Worm (Caenorhabditis elegans): ENCODE results near the gene Y45G5AM.3.

The Y45G5AM.3 gene

ce11 chrV:4164504-4164959, at the start of gene Y45G5AM.3:
Gene Y45G5AM.3, plus strand, starts transcription at chrV:4164554.
- TF ChIP-seq B0310.2 (tag; optimal IDR thresholded peaks at IDR 0.05), result no peak
- TF ChIP-seq tra-4 (tag; optimal IDR thresholded peaks at IDR 0.05), result no peak
- no peak for TF ChIP-seq sea-1 (GFP tag; conservative IDR thresholded peaks at IDR 0.05)
- no peak for TF ChIP-seq tbx-37 (GFP tag; conservative IDR thresholded peaks at IDR 0.05)
- no peak for TF ChIP-seq tbx-11 (GFP tag; IDR thresholded peaks at IDR 0.05)
- TF ChIP-seq ceh-13 (GFP tag; optimal IDR thresholded peaks at IDR 0.05), result no peak
- no peak for TF ChIP-seq ama-1 (optimal IDR thresholded peaks at IDR 0.05)
- no peak for TF ChIP-seq hmbx-1 (tag; optimal IDR thresholded peaks at IDR 0.05)
- no peak for TF ChIP-seq F13C5.2 (tag; optimal IDR thresholded peaks at IDR 0.05)
- no peak for TF ChIP-seq aly-1 (tag; optimal IDR thresholded peaks at IDR 0.05)
- no peak for TF ChIP-seq hnd-1 (tag; optimal IDR thresholded peaks at IDR 0.05)
- TF ChIP-seq flt-1 (GFP tag; IDR thresholded peaks at IDR 0.05), result no peak

- TF ChIP-seq ets-7 (tag; optimal IDR thresholded peaks at IDR 0.05) (no peak), F13C5.2 (tag; optimal IDR thresholded peaks at IDR 0.05) (no peak), pes-1 (GFP tag; IDR thresholded peaks at IDR 0.05) (no peak), sea-1 (GFP tag; conservative IDR thresholded peaks at IDR 0.05) (no peak), B0310.2 (tag; optimal IDR thresholded peaks at IDR 0.05) (no peak), ceh-36 (tag; optimal IDR thresholded peaks at IDR 0.05) (no peak), ceh-13 (GFP tag; optimal IDR thresholded peaks at IDR 0.05) (no peak), scrt-1 (GFP tag; IDR thresholded peaks at IDR 0.05) (no peak), hnd-1 (tag; optimal IDR thresholded peaks at IDR 0.05) (no peak), ama-1 (optimal IDR thresholded peaks at IDR 0.05) (no peak), tbx-37 (GFP tag; conservative IDR thresholded peaks at IDR 0.05) (no peak), hmg-4 (GFP tag; optimal IDR thresholded peaks at IDR 0.05) (no peak)
These were observed 49.7 kb upstream of the Y45G5AM.3 start, which contains the start of gene srw-133 for ce11 chrV:4114627-4115026. Gene srw-133, minus strand, starts transcription at chrV:4114727.

- no peak for TF ChIP-seq hmbx-1 (tag; optimal IDR thresholded peaks at IDR 0.05)
- TF ChIP-seq hmg-4 (GFP tag; optimal IDR thresholded peaks at IDR 0.05), result no peak
These were observed 48.3 kb upstream of the Y45G5AM.3 start, which contains the start of gene T05B4.8 for ce11 chrV:4116071-4116470. Gene T05B4.8, minus strand, starts transcription at chrV:4116171.

- TF ChIP-seq flt-1 (GFP tag; IDR thresholded peaks at IDR 0.05) (no peak), sea-1 (GFP tag; conservative IDR thresholded peaks at IDR 0.05) (no peak), tra-4 (tag; optimal IDR thresholded peaks at IDR 0.05) (no peak), ama-1 (optimal IDR thresholded peaks at IDR 0.05) (no peak), hmbx-1 (tag; optimal IDR thresholded peaks at IDR 0.05) (no peak), tbx-11 (GFP tag; IDR thresholded peaks at IDR 0.05) (no peak), ceh-13 (GFP tag; optimal IDR thresholded peaks at IDR 0.05) (no peak), B0310.2 (tag; optimal IDR thresholded peaks at IDR 0.05) (no peak), aly-1 (tag; optimal IDR thresholded peaks at IDR 0.05) (no peak), scrt-1 (GFP tag; IDR thresholded peaks at IDR 0.05) (no peak), ceh-36 (tag; optimal IDR thresholded peaks at IDR 0.05) (no peak), ets-7 (tag; optimal IDR thresholded peaks at IDR 0.05) (no peak), hmg-4 (GFP tag; optimal IDR thresholded peaks at IDR 0.05) (no peak), F13C5.2 (tag; optimal IDR thresholded peaks at IDR 0.05) (no peak), tbx-37 (GFP tag; conservative IDR thresholded peaks at IDR 0.05) (no peak), hnd-1 (tag; optimal IDR thresholded peaks at IDR 0.05) (no peak)
These were observed 46.0 kb upstream of the Y45G5AM.3 start, which contains the start of gene T05B4.9 for ce11 chrV:4118332-4118731. Gene T05B4.9, minus strand, starts transcription at chrV:4118432.

- TF ChIP-seq B0310.2 (tag; optimal IDR thresholded peaks at IDR 0.05), result no peak
- no peak for TF ChIP-seq hmbx-1 (tag; optimal IDR thresholded peaks at IDR 0.05)
- TF ChIP-seq flt-1 (GFP tag; IDR thresholded peaks at IDR 0.05), result no peak
- no peak for TF ChIP-seq aly-1 (tag; optimal IDR thresholded peaks at IDR 0.05)
- TF ChIP-seq tra-4 (tag; optimal IDR thresholded peaks at IDR 0.05), result no peak
- no peak for TF ChIP-seq ama-1 (optimal IDR thresholded peaks at IDR 0.05)
- no peak for TF ChIP-seq tbx-11 (GFP tag; IDR thresholded peaks at IDR 0.05)
- TF ChIP-seq ets-7 (tag; optimal IDR thresholded peaks at IDR 0.05), result no peak
- TF ChIP-seq scrt-1 (GFP tag; IDR thresholded peaks at IDR 0.05), result no peak
- no peak for TF ChIP-seq pes-1 (GFP tag; IDR thresholded peaks at IDR 0.05)
- TF ChIP-seq F13C5.2 (tag; optimal IDR thresholded peaks at IDR 0.05), result no peak
- no peak for TF ChIP-seq ceh-13 (GFP tag; optimal IDR thresholded peaks at IDR 0.05)
- no peak for TF ChIP-seq ceh-36 (tag; optimal IDR thresholded peaks at IDR 0.05)
- no peak for TF ChIP-seq hmg-4 (GFP tag; optimal IDR thresholded peaks at IDR 0.05)
- no peak for TF ChIP-seq hnd-1 (tag; optimal IDR thresholded peaks at IDR 0.05)
- no peak for TF ChIP-seq tbx-37 (GFP tag; conservative IDR thresholded peaks at IDR 0.05)
These were observed 43.7 kb upstream of the Y45G5AM.3 start, which contains the start of gene T05B4.10 for ce11 chrV:4120629-4121028. Gene T05B4.10, minus strand, starts transcription at chrV:4120729.

ce11 chrV:4122415-4122814, 41.9 kb upstream of the Y45G5AM.3 start, which contains the start of gene phat-5:
Gene phat-5, minus strand, starts transcription at chrV:4122515.
- TF ChIP-seq sea-1 (GFP tag; conservative IDR thresholded peaks at IDR 0.05) (no peak), hmg-4 (GFP tag; optimal IDR thresholded peaks at IDR 0.05) (no peak), tbx-37 (GFP tag; conservative IDR thresholded peaks at IDR 0.05) (no peak), hmbx-1 (tag; optimal IDR thresholded peaks at IDR 0.05) (no peak), ets-7 (tag; optimal IDR thresholded peaks at IDR 0.05) (no peak), scrt-1 (GFP tag; IDR thresholded peaks at IDR 0.05) (no peak), B0310.2 (tag; optimal IDR thresholded peaks at IDR 0.05) (no peak), ceh-36 (tag; optimal IDR thresholded peaks at IDR 0.05) (no peak), F13C5.2 (tag; optimal IDR thresholded peaks at IDR 0.05) (no peak)

- TF ChIP-seq scrt-1 (GFP tag; IDR thresholded peaks at IDR 0.05) (no peak), F13C5.2 (tag; optimal IDR thresholded peaks at IDR 0.05) (no peak), ceh-36 (tag; optimal IDR thresholded peaks at IDR 0.05) (no peak), tra-4 (tag; optimal IDR thresholded peaks at IDR 0.05) (no peak), aly-1 (tag; optimal IDR thresholded peaks at IDR 0.05) (no peak), ama-1 (optimal IDR thresholded peaks at IDR 0.05) (no peak), sea-1 (GFP tag; conservative IDR thresholded peaks at IDR 0.05) (no peak), pes-1 (GFP tag; IDR thresholded peaks at IDR 0.05) (no peak), ets-7 (tag; optimal IDR thresholded peaks at IDR 0.05) (no peak), B0310.2 (tag; optimal IDR thresholded peaks at IDR 0.05) (no peak), tbx-37 (GFP tag; conservative IDR thresholded peaks at IDR 0.05) (no peak), flt-1 (GFP tag; IDR thresholded peaks at IDR 0.05) (no peak), hmbx-1 (tag; optimal IDR thresholded peaks at IDR 0.05) (no peak)
These were observed 38.7 kb upstream of the Y45G5AM.3 start, which contains the start of gene T05B4.12 for ce11 chrV:4125552-4126084. Gene T05B4.12, minus strand, starts transcription at chrV:4126034.
